Worm (Caenorhabditis elegans): ENCODE measurements around the gene mcm-6.
A peak's percentile ranks its signal among the peaks of the same experiment; 100 is the strongest.

Gene mcm-6

DNA sequence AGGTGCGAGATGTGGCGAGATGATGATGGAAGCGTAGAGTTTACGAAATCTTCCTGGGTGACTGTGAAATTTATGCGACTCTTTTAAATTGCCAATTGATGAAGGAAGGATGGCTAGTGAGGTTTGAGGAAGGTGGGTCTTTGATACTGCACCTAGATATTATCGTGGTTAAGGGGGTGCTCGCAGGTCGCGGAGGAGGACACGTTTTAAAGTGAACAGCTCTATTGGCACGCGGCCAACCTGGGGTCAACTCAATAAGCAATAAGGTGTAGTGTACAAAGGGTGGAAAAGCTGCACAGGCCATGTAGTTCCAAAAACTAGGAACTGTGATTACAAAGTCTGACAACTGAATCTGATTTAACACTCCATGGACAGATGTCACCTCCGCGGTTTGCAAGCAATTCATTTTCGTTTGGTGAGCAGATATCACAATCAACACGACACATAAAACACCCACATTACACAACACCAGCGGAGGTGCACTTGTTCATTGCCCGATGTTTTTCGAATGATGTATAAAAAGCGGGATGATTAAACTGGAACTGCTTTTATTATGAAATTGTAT is 48.8 kb upstream of the mcm-6 start (continued):
- TF ChIP-seq madf-5 (GFP tag; IDR thresholded peaks at IDR 0.05) (0 out of 4 replicates have a peak, but pooled peaks of 1 of the 2 experiments have one; percentile 28), madf-9 (GFP tag; conservative IDR thresholded peaks at IDR 0.05) (no peak), egl-43 (GFP tag; IDR thresholded peaks at IDR 0.05) (no peak), Y48G9A.11 (GFP tag; IDR thresholded peaks at IDR 0.05) (no peak), tra-1 (GFP tag; IDR thresholded peaks at IDR 0.05) (no peak), daf-19 (GFP tag; conservative IDR thresholded peaks at IDR 0.05) (no peak), zag-1 (tag; optimal IDR thresholded peaks at IDR 0.05) (no peak)

DNA sequence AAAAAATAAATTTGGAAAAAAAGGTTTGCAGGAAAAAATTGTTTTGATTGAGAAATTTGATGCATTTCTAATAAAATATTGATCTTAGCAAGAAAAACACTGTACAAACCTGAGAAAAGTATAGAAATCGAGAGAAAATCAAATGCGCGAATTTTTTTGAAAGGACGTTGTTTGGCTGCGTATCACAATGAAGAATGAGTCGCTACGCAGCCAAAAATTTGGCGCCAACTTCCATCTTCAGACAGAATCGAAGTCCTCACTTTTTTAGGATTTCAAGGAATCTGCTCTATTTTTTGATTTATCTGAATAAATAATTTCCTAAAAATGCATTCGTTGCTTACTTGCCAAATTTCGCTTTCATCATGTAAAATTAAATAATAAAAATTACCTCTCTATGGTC is 47.5 kb upstream of the mcm-6 start:
- TF ChIP-seq aha-1 (tag), result no peak
- TF ChIP-seq R02D3.7 (tag; optimal IDR thresholded peaks at IDR 0.05), result no peak
- TF ChIP-seq rbr-2 (tag; optimal IDR thresholded peaks at IDR 0.05), result no peak
- TF ChIP-seq cey-2 (tag; optimal IDR thresholded peaks at IDR 0.05; ENCODE audit: borderline replicate concordance, insufficient read depth), result no peak
- TF ChIP-seq fos-1 (tag; optimal IDR thresholded peaks at IDR 0.05), result no peak
- no peak for TF ChIP-seq ZK546.5 (tag; optimal IDR thresholded peaks at IDR 0.05)
- TF ChIP-seq lin-38 (GFP tag; IDR thresholded peaks at IDR 0.05), result peak; percentile 62
- no peak for TF ChIP-seq F37D6.2 (tag; optimal IDR thresholded peaks at IDR 0.05)
- no peak for TF ChIP-seq ceh-20 (GFP tag; IDR thresholded peaks at IDR 0.05)
- no peak for TF ChIP-seq D1046.2 (GFP tag; IDR thresholded peaks at IDR 0.05)
- TF ChIP-seq nhr-25 (tag; optimal IDR thresholded peaks at IDR 0.05; ENCODE audit: borderline replicate concordance, insufficient read depth), result no peak
- no peak for TF ChIP-seq hlh-30 (tag; optimal IDR thresholded peaks at IDR 0.05; ENCODE audit: insufficient read depth)
- TF ChIP-seq jun-1 (tag; optimal IDR thresholded peaks at IDR 0.05), result no peak
- TF ChIP-seq nhr-111 (GFP tag; optimal IDR thresholded peaks at IDR 0.05), result no peak
- TF ChIP-seq fkh-10 (GFP tag; optimal IDR thresholded peaks at IDR 0.05), result no peak
- no peak for TF ChIP-seq nhr-237 (tag; optimal IDR thresholded peaks at IDR 0.05)
- TF ChIP-seq ces-1 (GFP tag; optimal IDR thresholded peaks at IDR 0.05), result no peak
- no peak for TF ChIP-seq zip-11 (GFP tag; IDR thresholded peaks at IDR 0.05)
- TF ChIP-seq lin-29 (GFP tag; IDR thresholded peaks at IDR 0.05), result no peak
- TF ChIP-seq skn-1 (tag; optimal IDR thresholded peaks at IDR 0.05), result no peak
- TF ChIP-seq F49E8.2 (tag; optimal IDR thresholded peaks at IDR 0.05; ENCODE audit: borderline replicate concordance), result peak; percentile 35
- TF ChIP-seq unc-130 (GFP tag; optimal IDR thresholded peaks at IDR 0.05), result peak; percentile 71
- no peak for TF ChIP-seq aly-2 (tag; optimal IDR thresholded peaks at IDR 0.05)
- no peak for TF ChIP-seq daf-16 (GFP tag; optimal IDR thresholded peaks at IDR 0.05)
- no peak for TF ChIP-seq daf-16 (tag; optimal IDR thresholded peaks at IDR 0.05)
- TF ChIP-seq dmd-6 (GFP tag; IDR thresholded peaks at IDR 0.05), result no peak
- 0 out of 2 replicates have a peak, but pooled peaks have one; percentile 34 for TF ChIP-seq Y48G9A.11 (GFP tag; IDR thresholded peaks at IDR 0.05)
- TF ChIP-seq vab-7 (GFP tag; IDR thresholded peaks at IDR 0.05), result no peak
- no peak for TF ChIP-seq lsy-2 (tag; optimal IDR thresholded peaks at IDR 0.05)
- TF ChIP-seq spr-3 (GFP tag; optimal IDR thresholded peaks at IDR 0.05), result no peak
- TF ChIP-seq lin-39 (tag; optimal IDR thresholded peaks at IDR 0.05), result no peak
- no peak for TF ChIP-seq mdl-1 (tag; optimal IDR thresholded peaks at IDR 0.05)
- no peak for TF ChIP-seq unc-39 (tag; optimal IDR thresholded peaks at IDR 0.05)
- TF ChIP-seq mep-1 (tag; optimal IDR thresholded peaks at IDR 0.05), result no peak
- no peak for TF ChIP-seq unc-62 (GFP tag; optimal IDR thresholded peaks at IDR 0.05 in 1 of 2)
- no peak for TF ChIP-seq unc-62 (tag; optimal IDR thresholded peaks at IDR 0.05)
